Fruit fly (Drosophila melanogaster) whole organism, embryonic: ENCODE measurements around the gene CG32036.

ENCODE experiments used
- Ada2b ChIP-seq: fragments of 200-800 bp; sonication (Bioruptor generic); IDR thresholded peaks from 2 replicates; pipeline ENCODE4 v1.3.6; 2022; ENCODE audit warnings: missing biosample characterization, missing genetic modification characterization
- Adf1 ChIP-seq: fragments of 200-800 bp; sonication (Bioruptor generic); IDR thresholded peaks from 2 replicates; pipeline ENCODE4 v1.3.6; 2022; ENCODE audit warnings: missing biosample characterization, missing genetic modification characterization
- C15 ChIP-seq: fragments of 200-800 bp; sonication (Bioruptor generic); IDR thresholded peaks from 3 replicates; pipeline ENCODE4 v1.3.6; 2022; ENCODE audit warnings: missing biosample characterization, missing genetic modification characterization
- CG1024 ChIP-seq: fragments of 200-800 bp; sonication (Bioruptor generic); IDR thresholded peaks from 2 replicates; pipeline ENCODE4 v1.3.6; 2022; ENCODE audit warnings: missing biosample characterization, missing genetic modification characterization
- CG10543 ChIP-seq: fragments of 200-800 bp; sonication (Bioruptor generic); optimal IDR thresholded peaks from 3 replicates; lab custom pipeline; 2017; ENCODE audit warnings: missing biosample characterization, mild to moderate bottlenecking, missing genetic modification characterization, moderate library complexity
- CG10654 ChIP-seq: fragments of 200-800 bp; sonication (Bioruptor generic); optimal IDR thresholded peaks from 2 replicates; lab custom pipeline; 2016; ENCODE audit warnings: missing biosample characterization, missing genetic modification characterization
- CG14965 ChIP-seq: fragments of 200-800 bp; sonication (Bioruptor generic); optimal IDR thresholded peaks from 2 replicates; lab custom pipeline; 2016; ENCODE audit warnings: missing biosample characterization, missing genetic modification characterization, borderline replicate concordance
- CG15696 ChIP-seq: fragments of 200-800 bp; sonication (Bioruptor generic); optimal IDR thresholded peaks from 2 replicates; lab custom pipeline; 2019; ENCODE audit warnings: missing biosample characterization, mild to moderate bottlenecking, missing genetic modification characterization, moderate library complexity
- CG1602 ChIP-seq: fragments of 200-800 bp; sonication (Bioruptor generic); optimal IDR thresholded peaks from 3 replicates; lab custom pipeline; 2016; ENCODE audit warnings: missing biosample characterization, missing genetic modification characterization
- CG17612 ChIP-seq: fragments of 200-800 bp; sonication (Bioruptor generic); IDR thresholded peaks from 2 replicates; pipeline ENCODE4 v1.3.6; 2022; ENCODE audit warnings: missing biosample characterization, missing genetic modification characterization
- CG30020 ChIP-seq: fragments of 200-800 bp; optimal IDR thresholded peaks from 2 replicates; lab custom pipeline; 2019; ENCODE audit warnings: missing biosample characterization, mild to moderate bottlenecking, missing genetic modification characterization, moderate library complexity
- CG30403 ChIP-seq: fragments of 200-800 bp; sonication (Bioruptor generic); optimal IDR thresholded peaks from 3 replicates; lab custom pipeline; 2016; ENCODE audit warnings: missing biosample characterization, missing genetic modification characterization
- CG34224 ChIP-seq: fragments of 200-800 bp; sonication (Bioruptor generic); IDR thresholded peaks from 3 replicates; pipeline ENCODE4 v1.3.6; 2022; ENCODE audit warnings: missing biosample characterization, missing genetic modification characterization; ENCODE audit not compliant: partially characterized antibody
- CG34376 ChIP-seq: fragments of 200-800 bp; sonication (Bioruptor generic); optimal IDR thresholded peaks from 2 replicates; lab custom pipeline; 2018; ENCODE audit warnings: missing biosample characterization, mild to moderate bottlenecking, missing genetic modification characterization
- CG3847 ChIP-seq: fragments of 200-800 bp; sonication (Bioruptor generic); IDR thresholded peaks from 2 replicates; pipeline ENCODE4 v1.3.6; 2022; ENCODE audit warnings: missing biosample characterization, missing genetic modification characterization
- CG4617 ChIP-seq: fragments of 200-800 bp; sonication (Bioruptor generic); optimal IDR thresholded peaks from 3 replicates; lab custom pipeline; 2016; ENCODE audit warnings: missing biosample characterization, missing genetic modification characterization, borderline replicate concordance
- CG4854 ChIP-seq: fragments of 200-800 bp; sonication (Bioruptor generic); optimal IDR thresholded peaks from 2 replicates; lab custom pipeline; 2016; ENCODE audit warnings: missing biosample characterization, missing genetic modification characterization, inconsistent platforms
- CG5245 ChIP-seq: fragments of 200-800 bp; sonication (Bioruptor generic); optimal IDR thresholded peaks from 3 replicates; lab custom pipeline; 2016; ENCODE audit warnings: missing biosample characterization, missing genetic modification characterization
- CG6254 ChIP-seq: fragments of 200-800 bp; sonication (Bioruptor generic); optimal IDR thresholded peaks from 3 replicates; lab custom pipeline; 2017; ENCODE audit warnings: mild to moderate bottlenecking, missing biosample characterization, missing genetic modification reagents, missing genetic modification characterization
- CG7786 ChIP-seq: fragments of 200-800 bp; sonication (Bioruptor generic); optimal IDR thresholded peaks from 2 replicates; lab custom pipeline; 2016; ENCODE audit warnings: missing biosample characterization, missing genetic modification characterization
- CG7839 ChIP-seq: fragments of 200-800 bp; sonication (Bioruptor generic); optimal IDR thresholded peaks from 3 replicates; lab custom pipeline; 2018; ENCODE audit warnings: missing biosample characterization, mild to moderate bottlenecking, missing genetic modification characterization, moderate library complexity
- CG9215 ChIP-seq: fragments of 200-800 bp; sonication (Bioruptor generic); IDR thresholded peaks from 2 replicates; pipeline ENCODE4 v1.3.6; 2022; ENCODE audit warnings: missing biosample characterization, missing genetic modification characterization
- CG9437 ChIP-seq: fragments of 200-800 bp; sonication (Bioruptor generic); optimal IDR thresholded peaks from 2 replicates; lab custom pipeline; 2018; ENCODE audit warnings: missing biosample characterization, mild to moderate bottlenecking, missing genetic modification characterization
- Camta ChIP-seq: fragments of 200-800 bp; sonication (Bioruptor generic); optimal IDR thresholded peaks from 2 replicates; lab custom pipeline; 2016; ENCODE audit warnings: missing biosample characterization, missing genetic modification characterization
- Dfd ChIP-seq, 2 experiments: fragments of >200 bp; optimal IDR thresholded peaks; 2 replicates each; lab custom pipeline; 2017; ENCODE audit warnings: missing biosample characterization in 2 of 2, missing genetic modification characterization in 2 of 2
- E2f1 ChIP-seq: fragments of 200-800 bp; sonication (Bioruptor generic); IDR thresholded peaks from 2 replicates; pipeline ENCODE4 v1.3.6; 2022; ENCODE audit warnings: missing biosample characterization, missing genetic modification characterization
- Ets97D ChIP-seq: fragments of 200-800 bp; sonication (Bioruptor generic); optimal IDR thresholded peaks from 3 replicates; lab custom pipeline; 2016; ENCODE audit warnings: missing biosample characterization, missing genetic modification characterization
- Fer1 ChIP-seq: fragments of 200-800 bp; sonication (Bioruptor generic); optimal IDR thresholded peaks from 2 replicates; lab custom pipeline; 2017; ENCODE audit warnings: missing biosample characterization, mild to moderate bottlenecking, missing genetic modification characterization
- HLH4C ChIP-seq: fragments of 200-800 bp; sonication (Bioruptor generic); IDR thresholded peaks from 3 replicates; pipeline ENCODE4 v1.3.6; 2022; ENCODE audit warnings: missing biosample characterization, missing genetic modification characterization; ENCODE audit not compliant: partially characterized antibody
- Hr78 ChIP-seq, 2 experiments: fragments of 200-800 bp in 1 of 2; fragments of >200 bp in 1 of 2; sonication (Bioruptor generic) in 1 of 2; optimal IDR thresholded peaks; 2 replicates each; lab custom pipeline; 2017 to 2019; ENCODE audit warnings: missing biosample characterization in 2 of 2, missing genetic modification characterization in 2 of 2, mild to moderate bottlenecking in 1 of 2, moderate library complexity in 1 of 2
- Nf-YC ChIP-seq: fragments of 200-800 bp; optimal IDR thresholded peaks from 3 replicates; lab custom pipeline; 2019; ENCODE audit warnings: missing biosample characterization, mild to moderate bottlenecking, missing genetic modification characterization, moderate library complexity
- PHDP ChIP-seq: fragments of 200-800 bp; sonication (Bioruptor generic); optimal IDR thresholded peaks from 3 replicates; lab custom pipeline; 2018; ENCODE audit warnings: missing biosample characterization, mild to moderate bottlenecking, missing genetic modification characterization, moderate library complexity
- bbx ChIP-seq: fragments of 200-800 bp; sonication (Bioruptor generic); IDR thresholded peaks from 2 replicates; pipeline ENCODE4 v1.3.6; 2022; ENCODE audit warnings: missing biosample characterization, missing genetic modification characterization; ENCODE audit not compliant: partially characterized antibody
- cas ChIP-seq: fragments of 200-800 bp; sonication (Bioruptor generic); IDR thresholded peaks from 2 replicates; pipeline ENCODE4 v1.3.6; 2022; ENCODE audit warnings: missing biosample characterization, missing genetic modification characterization
- cato ChIP-seq: fragments of 200-800 bp; sonication (Bioruptor generic); optimal IDR thresholded peaks from 2 replicates; lab custom pipeline; 2016; ENCODE audit warnings: missing biosample characterization, missing genetic modification characterization, borderline replicate concordance
- crc ChIP-seq: fragments of 200-800 bp; sonication (Bioruptor generic); optimal IDR thresholded peaks from 2 replicates; lab custom pipeline; 2016; ENCODE audit warnings: missing biosample characterization, missing genetic modification characterization
- dati ChIP-seq: fragments of 200-800 bp; sonication (Bioruptor generic); IDR thresholded peaks from 2 replicates; pipeline ENCODE4 v1.3.6; 2022; ENCODE audit warnings: missing biosample characterization, missing genetic modification characterization
- fd102C ChIP-seq: fragments of 200-800 bp; sonication (Bioruptor generic); optimal IDR thresholded peaks from 2 replicates; lab custom pipeline; 2018; ENCODE audit warnings: missing biosample characterization, mild to moderate bottlenecking, missing genetic modification characterization, moderate library complexity
- fu2 ChIP-seq: fragments of 200-800 bp; sonication (Bioruptor generic); optimal IDR thresholded peaks from 2 replicates; lab custom pipeline; 2016; ENCODE audit warnings: missing biosample characterization, missing genetic modification characterization
- gsb-n ChIP-seq: fragments of 200-800 bp; sonication (Bioruptor generic); optimal IDR thresholded peaks from 3 replicates; lab custom pipeline; 2018; ENCODE audit warnings: missing biosample characterization, mild to moderate bottlenecking, missing genetic modification characterization
- inv ChIP-seq: fragments of 200-800 bp; sonication (Bioruptor generic); IDR thresholded peaks from 2 replicates; pipeline ENCODE4 v1.3.6; 2022; ENCODE audit warnings: missing biosample characterization, missing genetic modification characterization; ENCODE audit not compliant: partially characterized antibody
- pnt ChIP-seq: fragments of 200-800 bp; sonication (Bioruptor generic); optimal IDR thresholded peaks from 3 replicates; lab custom pipeline; 2016; ENCODE audit warnings: missing biosample characterization, missing genetic modification characterization
- pros ChIP-seq: fragments of 200-800 bp; sonication (Bioruptor generic); optimal IDR thresholded peaks from 3 replicates; lab custom pipeline; 2019; ENCODE audit warnings: missing biosample characterization, mild to moderate bottlenecking, missing genetic modification characterization, moderate library complexity
- ranshi ChIP-seq: fragments of 200-800 bp; sonication (Bioruptor generic); IDR thresholded peaks from 2 replicates; pipeline ENCODE4 v1.3.6; 2022; ENCODE audit warnings: missing biosample characterization, missing genetic modification characterization
- rib ChIP-seq: fragments of 200-800 bp; sonication (Bioruptor generic); IDR thresholded peaks from 2 replicates; pipeline ENCODE4 v1.3.6; 2022; ENCODE audit warnings: missing biosample characterization, missing genetic modification characterization
- ro ChIP-seq: fragments of 200-800 bp; sonication (Bioruptor generic); IDR thresholded peaks from 2 replicates; pipeline ENCODE4 v1.3.6; 2022; ENCODE audit warnings: missing biosample characterization, missing genetic modification characterization
- sima ChIP-seq: fragments of 200-800 bp; sonication (Bioruptor generic); optimal IDR thresholded peaks from 2 replicates; lab custom pipeline; 2016; ENCODE audit warnings: missing biosample characterization, missing genetic modification characterization
- slp2 ChIP-seq: fragments of 200-800 bp; sonication (Bioruptor generic); optimal IDR thresholded peaks from 2 replicates; lab custom pipeline; 2016; ENCODE audit warnings: missing biosample characterization, missing genetic modification characterization
- tgo ChIP-seq: fragments of 200-800 bp; sonication (Bioruptor generic); IDR thresholded peaks from 3 replicates; pipeline ENCODE4 v1.3.6; 2022; ENCODE audit warnings: missing biosample characterization, missing genetic modification characterization
- vfl ChIP-seq: fragments of 200-800 bp; sonication (Bioruptor generic); optimal IDR thresholded peaks from 2 replicates; lab custom pipeline; 2016; ENCODE audit warnings: missing biosample characterization, missing genetic modification characterization

The CG32036 gene

DNA sequence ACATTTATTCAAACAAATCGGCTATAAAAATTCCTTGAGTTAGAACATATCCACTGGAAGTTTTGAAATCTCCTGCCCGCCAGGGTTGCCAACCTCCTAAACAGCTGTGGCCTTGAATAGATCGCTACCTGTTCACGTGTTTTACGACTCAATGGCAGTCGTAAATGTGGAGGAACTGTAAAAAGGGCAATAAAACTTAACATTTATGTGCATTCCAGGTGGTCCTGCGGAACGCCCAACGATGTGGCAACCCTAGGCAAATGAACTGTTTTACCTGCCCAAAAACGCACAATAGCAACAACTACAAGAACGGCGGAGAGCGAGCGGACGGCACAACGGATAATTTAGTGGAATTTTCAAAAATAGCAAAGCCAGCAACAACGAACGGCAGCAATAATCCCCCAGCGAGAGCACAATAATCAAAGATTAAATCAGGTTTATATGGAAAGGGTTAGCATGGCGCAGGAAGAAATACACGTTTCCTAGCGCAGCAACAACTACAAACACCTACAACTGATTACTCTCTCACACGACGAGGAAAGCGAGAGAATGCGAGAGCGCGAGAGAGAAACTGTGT is 27.3 kb downstream of the CG32036 start (continued):
- TF ChIP-seq vfl (GFP tag; lab: Kevin White, UChicago) (peak; percentile 29), cato (GFP tag; lab: Kevin White, UChicago) (no peak), Ets97D (GFP tag; lab: Kevin White, UChicago) (no peak), ranshi (GFP tag; lab: Robert Waterston, UW) (peak; percentile 35; the same call in 1 of the 2 replicates), CG7786 (peak; percentile 27), Hr78 (GFP tag; optimal IDR thresholded peaks at IDR 0.05; lab: Kevin White, UChicago) (no peak), bbx (GFP tag; lab: Robert Waterston, UW) (0 out of 2 replicates have a peak, but pooled peaks have one; percentile 55), CG9215 (GFP tag; lab: Robert Waterston, UW) (no peak; the same call in 1 of the 2 replicates), C15 (GFP tag; lab: Robert Waterston, UW) (no peak), gsb-n (tag; lab: Kevin White, UChicago) (no peak), CG1602 (no peak), CG1024 (GFP tag; lab: Robert Waterston, UW) (no peak; the same call in 1 of the 2 replicates), inv (GFP tag; lab: Robert Waterston, UW) (no peak), ro (GFP tag; lab: Robert Waterston, UW) (no peak), CG4617 (GFP tag; lab: Kevin White, UChicago) (no peak), slp2 (GFP tag; lab: Kevin White, UChicago) (peak; percentile 12), CG17612 (GFP tag; lab: Robert Waterston, UW) (no peak), fu2 (GFP tag; lab: Kevin White, UChicago) (no peak), HLH4C (0 out of 3 replicates have a peak, but pooled peaks have one; percentile 18), tgo (GFP tag; lab: Robert Waterston, UW) (peak; percentile 21; the same call in 1 of the 3 replicates), pnt (no peak), CG15696 (tag; lab: Kevin White, UChicago) (no peak), Nf-YC (no peak), fd102C (peak; percentile 71), PHDP (tag; lab: Kevin White, UChicago) (peak; percentile 2), CG4854 (no peak), Fer1 (GFP tag; lab: Kevin White, UChicago) (no peak), CG10543 (GFP tag; lab: Kevin White, UChicago) (no peak), CG14965 (GFP tag; lab: Kevin White, UChicago) (no peak), crc (GFP tag; lab: Kevin White, UChicago) (no peak), rib (GFP tag; lab: Robert Waterston, UW) (no peak), CG3847 (peak; percentile 28; the same call in 1 of the 2 replicates), Adf1 (GFP tag; lab: Robert Waterston, UW) (no peak), CG7839 (tag; lab: Kevin White, UChicago) (peak; percentile 38), CG30403 (no peak), Camta (GFP tag; lab: Kevin White, UChicago) (no peak), pros (GFP tag; lab: Kevin White, UChicago) (peak; percentile 73), sima (GFP tag; lab: Kevin White, UChicago) (no peak), Ada2b (GFP tag; lab: Robert Waterston, UW) (peak; percentile 58; the same call in 1 of the 2 replicates), E2f1 (GFP tag; lab: Robert Waterston, UW) (peak; percentile 19; the same call in 1 of the 2 replicates), CG10654 (peak; percentile 49), Dfd (GFP tag; optimal IDR thresholded peaks at IDR 0.05; lab: Kevin White, UChicago) (no peak), CG30020 (tag; lab: Kevin White, UChicago) (no peak), CG34376 (GFP tag; lab: Kevin White, UChicago) (no peak), cas (GFP tag; lab: Robert Waterston, UW) (no peak), CG34224 (GFP tag; lab: Robert Waterston, UW) (0 out of 3 replicates have a peak, but pooled peaks have one; percentile 26), CG9437 (GFP tag; lab: Kevin White, UChicago) (no peak), CG6254 (GFP tag; lab: Kevin White, UChicago) (no peak), CG5245 (GFP tag; lab: Kevin White, UChicago) (no peak), dati (GFP tag; lab: Robert Waterston, UW) (no peak)
